Fruit fly (Drosophila melanogaster) S2 (cell line): ENCODE measurements around the gene IntS6.

Experiments
- CG8478 ChIP-seq: fragments of >200 bp; optimal IDR thresholded peaks from 2 replicates; lab custom pipeline; 2018
- CTCF ChIP-seq, 2 experiments: fragments of >200 bp; optimal IDR thresholded peaks; 2 replicates each; lab custom pipeline; 2018

dm6 chrX:5786559-5786958, 39.5 kb upstream of the IntS6 start:
- TF ChIP-seq CTCF (optimal IDR thresholded peaks at IDR 0.05; lab: Kevin White, UChicago) (no peak), CG8478 (lab: Kevin White, UChicago) (no peak)
